Worm (Caenorhabditis elegans) whole organism, L1 larva: ENCODE data around the gene R09A8.5.

Experiments used
- C16A3.4 ChIP-seq: fragments of 150-350 bp; optimal IDR thresholded peaks from 2 replicates; lab custom pipeline; 2014; ENCODE audit warnings: missing biosample characterization, missing genetic modification characterization
- aly-2 ChIP-seq: fragments of 150-350 bp; optimal IDR thresholded peaks from 2 replicates; lab custom pipeline; 2014; ENCODE audit warnings: missing biosample characterization, missing genetic modification characterization
- blmp-1 ChIP-seq: fragments of 150-350 bp; optimal IDR thresholded peaks from 2 replicates; lab custom pipeline; 2014; ENCODE audit warnings: missing biosample characterization, missing genetic modification characterization
- ces-1 ChIP-seq: fragments of 150-350 bp; optimal IDR thresholded peaks from 2 replicates; lab custom pipeline; 2014; ENCODE audit warnings: missing biosample characterization, missing genetic modification reagents, missing genetic modification characterization
- dsc-1 ChIP-seq: sonication (generic microtip); optimal IDR thresholded peaks from 2 replicates; lab custom pipeline; 2016; ENCODE audit warnings: mild to moderate bottlenecking, missing genetic modification characterization, missing compliant biosample characterization
- efl-1 ChIP-seq, 4 experiments: fragments of 150-350 bp; optimal IDR thresholded peaks in 3 of 4; peaks in 1 of 4; 1 replicate in 1 of 4; 2 replicates in 3 of 4; lab custom pipeline; 2014; ENCODE audit warnings: missing biosample characterization in 2 of 4, missing genetic modification characterization in 2 of 4, missing genetic modification reagents in 2 of 4
- egl-27 ChIP-seq, 2 experiments: fragments of 150-350 bp in 1 of 2; sonication (generic microtip); optimal IDR thresholded peaks; 3 replicates each; lab custom pipeline; 2017 to 2018; ENCODE audit warnings: missing biosample characterization in 2 of 2, missing genetic modification characterization in 2 of 2, missing genetic modification reagents in 2 of 2
- elt-3 ChIP-seq, 6 experiments: fragments of 150-350 bp in 1 of 6; sonication (generic microtip); optimal IDR thresholded peaks; 2 replicates each; lab custom pipeline; 2017 to 2018; ENCODE audit warnings: missing biosample characterization in 6 of 6, missing genetic modification characterization in 6 of 6, inconsistent platforms in 1 of 6
- ets-5 ChIP-seq: fragments of 200-800 bp; sonication (Bioruptor generic); IDR thresholded peaks from 2 replicates; pipeline ENCODE4 v1.3.6; 2022; ENCODE audit warnings: missing genetic modification characterization, missing compliant biosample characterization
- hlh-17 ChIP-seq: fragments of 200-800 bp; sonication (Bioruptor generic); optimal IDR thresholded peaks from 2 replicates; lab custom pipeline; 2018; ENCODE audit warnings: missing genetic modification characterization, mild to moderate bottlenecking, missing compliant biosample characterization, moderate library complexity, borderline replicate concordance
- hlh-4 ChIP-seq: sonication (generic microtip); optimal IDR thresholded peaks from 2 replicates; lab custom pipeline; 2016; ENCODE audit warnings: mild to moderate bottlenecking, missing genetic modification characterization, missing compliant biosample characterization
- jun-1 ChIP-seq: fragments of 150-350 bp; optimal IDR thresholded peaks from 2 replicates; lab custom pipeline; 2014; ENCODE audit warnings: missing biosample characterization, missing genetic modification reagents, missing genetic modification characterization
- lin-14 ChIP-seq: fragments of 200-800 bp; sonication (Bioruptor generic); optimal IDR thresholded peaks from 2 replicates; lab custom pipeline; 2018; ENCODE audit warnings: mild to moderate bottlenecking, missing genetic modification characterization, moderate library complexity, missing compliant biosample characterization
- lin-35 ChIP-seq, 2 experiments: fragments of 150-350 bp; optimal IDR thresholded peaks; 2 replicates each; lab custom pipeline; 2014; ENCODE audit warnings: missing biosample characterization in 2 of 2, missing genetic modification characterization in 2 of 2, missing genetic modification reagents in 2 of 2
- lsy-2 ChIP-seq, 2 experiments: fragments of 150-350 bp; optimal IDR thresholded peaks; 2 replicates each; lab custom pipeline; 2014; ENCODE audit warnings: missing biosample characterization in 2 of 2, missing genetic modification characterization in 2 of 2
- mab-9 ChIP-seq: fragments of 200-800 bp; sonication (Bioruptor generic); IDR thresholded peaks from 2 replicates; pipeline ENCODE4 v1.3.6; 2022; ENCODE audit warnings: missing genetic modification reagents, missing genetic modification characterization, missing compliant biosample characterization
- mdl-1 ChIP-seq, 2 experiments: fragments of 150-350 bp; optimal IDR thresholded peaks; 2 replicates each; lab custom pipeline; 2014 to 2017; ENCODE audit warnings: missing biosample characterization in 2 of 2, missing genetic modification characterization in 2 of 2, inconsistent platforms in 1 of 2
- mep-1 ChIP-seq: fragments of 150-350 bp; optimal IDR thresholded peaks from 2 replicates; lab custom pipeline; 2014; ENCODE audit warnings: missing biosample characterization, missing genetic modification characterization
- nhr-20 ChIP-seq: sonication (generic microtip); optimal IDR thresholded peaks from 2 replicates; lab custom pipeline; 2016; ENCODE audit warnings: mild to moderate bottlenecking, missing genetic modification characterization, missing compliant biosample characterization
- nhr-71 ChIP-seq: sonication (generic microtip); optimal IDR thresholded peaks from 2 replicates; lab custom pipeline; 2016; ENCODE audit warnings: mild to moderate bottlenecking, missing genetic modification characterization, moderate library complexity, missing compliant biosample characterization
- nhr-76 ChIP-seq: sonication (generic microtip); optimal IDR thresholded peaks from 2 replicates; lab custom pipeline; 2017; ENCODE audit warnings: missing biosample characterization, missing genetic modification characterization
- nhr-77 ChIP-seq: fragments of 150-350 bp; optimal IDR thresholded peaks from 2 replicates; lab custom pipeline; 2014; ENCODE audit warnings: missing biosample characterization, missing genetic modification characterization
- nhr-84 ChIP-seq: sonication (generic microtip); optimal IDR thresholded peaks from 2 replicates; lab custom pipeline; 2017; ENCODE audit warnings: missing biosample characterization, missing genetic modification characterization
- nhr-85 ChIP-seq: sonication (generic microtip); peaks from one replicate; lab custom pipeline; 2016; ENCODE audit warnings: missing genetic modification characterization, inconsistent platforms, missing compliant biosample characterization
- pag-3 ChIP-seq: sonication (generic microtip); optimal IDR thresholded peaks from 2 replicates; lab custom pipeline; 2017; ENCODE audit warnings: missing genetic modification characterization, mild to moderate bottlenecking, missing compliant biosample characterization, antibody characterized with exemption, borderline replicate concordance; ENCODE audit not compliant: insufficient read depth
- pax-3 ChIP-seq: fragments of 200-800 bp; sonication (Bioruptor generic); optimal IDR thresholded peaks from 2 replicates; lab custom pipeline; 2018; ENCODE audit warnings: mild to moderate bottlenecking, missing genetic modification characterization, moderate library complexity, missing compliant biosample characterization
- skn-1 ChIP-seq: fragments of 150-350 bp; optimal IDR thresholded peaks from 2 replicates; lab custom pipeline; 2014; ENCODE audit warnings: missing biosample characterization, missing genetic modification characterization
- snpc-4 ChIP-seq: fragments of 150-350 bp; optimal IDR thresholded peaks from 2 replicates; lab custom pipeline; 2014; ENCODE audit warnings: missing biosample characterization, missing genetic modification characterization
- snu-23 ChIP-seq: sonication (generic microtip); optimal IDR thresholded peaks from 2 replicates; lab custom pipeline; 2016; ENCODE audit warnings: missing genetic modification characterization, missing compliant biosample characterization
- sox-4 ChIP-seq: sonication (generic microtip); optimal IDR thresholded peaks from 2 replicates; lab custom pipeline; 2016; ENCODE audit warnings: missing genetic modification characterization, missing compliant biosample characterization
- tbx-2 ChIP-seq: sonication (generic microtip); optimal IDR thresholded peaks from 2 replicates; lab custom pipeline; 2016; ENCODE audit warnings: missing genetic modification characterization, missing compliant biosample characterization
- unc-130 ChIP-seq: fragments of 150-350 bp; optimal IDR thresholded peaks from 2 replicates; lab custom pipeline; 2017; ENCODE audit warnings: missing biosample characterization, missing genetic modification characterization, inconsistent platforms
- unc-30 ChIP-seq: sonication (generic microtip); optimal IDR thresholded peaks from 2 replicates; lab custom pipeline; 2017; ENCODE audit warnings: missing biosample characterization, missing genetic modification characterization
- unc-62 ChIP-seq: fragments of 150-350 bp; optimal IDR thresholded peaks from 2 replicates; lab custom pipeline; 2014; ENCODE audit warnings: missing biosample characterization, missing genetic modification reagents, missing genetic modification characterization
- zag-1 ChIP-seq: fragments of 150-350 bp; optimal IDR thresholded peaks from 2 replicates; lab custom pipeline; 2014; ENCODE audit warnings: missing biosample characterization, missing genetic modification characterization
- ztf-11 ChIP-seq, 2 experiments: sonication (generic microtip); optimal IDR thresholded peaks; 2 replicates each; lab custom pipeline; 2016 to 2017; ENCODE audit warnings: missing genetic modification characterization in 2 of 2, missing biosample characterization in 1 of 2, missing compliant biosample characterization in 1 of 2
- ztf-4 ChIP-seq: fragments of 150-350 bp; optimal IDR thresholded peaks from 2 replicates; lab custom pipeline; 2014; ENCODE audit warnings: missing biosample characterization, missing genetic modification characterization

The R09A8.5 gene

DNA sequence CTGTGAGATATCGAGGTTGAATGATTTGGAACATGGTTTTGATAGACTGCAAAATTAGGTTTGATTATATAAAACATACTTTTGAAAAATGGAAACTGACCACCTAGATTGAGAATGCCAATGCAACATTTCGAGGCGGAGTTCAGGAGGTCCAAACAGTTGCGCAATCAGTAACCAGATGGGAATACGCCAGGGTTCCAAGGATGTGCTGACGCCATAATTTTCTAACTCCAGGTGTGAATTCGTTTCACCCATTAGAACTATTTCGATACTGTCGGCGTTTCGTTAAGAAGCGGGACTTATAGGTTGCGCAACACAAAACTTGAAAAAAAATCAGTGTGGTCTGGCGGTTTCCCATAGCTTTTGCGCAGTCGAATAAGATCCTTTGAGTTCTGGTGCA is 19.5 kb upstream of the R09A8.5 start, which contains the start of gene C02B4.3:
TSS of gene C02B4.3 (minus strand) at position 34 of the 400 bp plus-strand sequence.
- TF ChIP-seq mdl-1 (tag; optimal IDR thresholded peaks at IDR 0.05; lab: Kevin White, UChicago) (no peak), lin-14 (GFP tag; lab: Kevin White, UChicago) (no peak), mab-9 (GFP tag; lab: Robert Waterston, UW) (no peak), jun-1 (tag; lab: Kevin White, UChicago) (no peak), hlh-17 (GFP tag; lab: Kevin White, UChicago) (no peak)

DNA sequence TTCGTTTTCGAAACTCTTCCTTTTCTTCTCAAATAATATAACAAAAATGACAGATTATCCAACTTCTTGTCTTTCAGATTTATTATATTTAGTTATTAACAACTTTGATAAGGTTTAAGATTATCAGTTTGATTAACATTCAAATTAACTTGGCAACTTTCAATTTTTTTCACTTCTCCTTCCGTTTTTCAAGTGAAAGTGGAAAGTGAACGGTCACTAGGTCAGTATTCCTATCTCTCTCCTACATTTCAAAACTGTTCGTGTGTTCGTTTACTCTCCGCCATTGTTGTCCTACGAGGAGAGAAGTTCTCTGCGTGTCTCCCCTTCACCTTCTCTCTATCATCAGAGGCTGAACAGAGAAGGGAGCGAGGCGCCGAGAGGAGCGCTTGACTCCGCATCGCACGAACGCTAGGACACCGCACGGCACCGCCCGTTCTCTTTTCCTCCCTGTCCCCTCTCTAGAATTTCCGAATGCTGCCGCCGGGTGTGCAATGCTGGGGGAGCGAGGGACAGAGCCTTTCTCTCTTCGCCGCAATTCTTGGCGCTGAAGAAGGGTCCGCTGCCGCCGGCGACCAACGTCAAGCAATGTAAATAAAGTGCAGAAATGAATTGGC is 16.2 kb upstream of the R09A8.5 start:
- TF ChIP-seq ztf-11 (tag; optimal IDR thresholded peaks at IDR 0.05; lab: Kevin White, UChicago) (no peak), blmp-1 (tag; lab: Kevin White, UChicago) (peak; percentile 41)
- TF ChIP-seq, all 84 proteins: peak for 1

DNA sequence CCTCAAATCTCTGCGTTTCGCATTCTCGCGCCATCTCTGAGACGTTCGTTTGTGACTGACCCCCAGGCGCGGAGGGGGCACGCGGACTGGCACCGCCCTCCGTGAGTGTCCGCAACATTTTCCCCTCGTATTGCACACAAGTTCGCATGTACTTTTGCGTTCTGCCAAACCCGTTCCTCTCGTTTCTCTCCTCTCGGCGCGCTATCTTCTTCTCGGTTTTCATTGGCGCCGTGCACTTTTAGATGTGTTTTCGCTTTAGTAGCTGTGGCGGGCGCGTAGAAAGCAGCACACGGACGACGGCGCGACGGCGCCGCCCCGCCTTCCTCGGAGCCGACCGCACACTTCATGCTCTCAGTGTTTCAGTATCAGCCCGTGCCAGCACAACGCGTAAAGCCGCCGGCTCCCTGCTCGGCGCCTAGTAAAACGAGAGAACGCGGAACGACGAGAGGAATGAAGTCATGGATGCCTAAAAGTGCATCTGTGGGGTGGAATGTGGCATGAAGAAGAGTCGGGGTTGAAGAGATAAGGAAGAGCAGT is 15.0 kb upstream of the R09A8.5 start:
- TF ChIP-seq zag-1 (tag; lab: Kevin White, UChicago): no peak
- TF ChIP-seq nhr-76 (tag; lab: Kevin White, UChicago): no peak
- no peak for TF ChIP-seq lin-35 (GFP tag; optimal IDR thresholded peaks at IDR 0.05; lab: Kevin White, UChicago)
- TF ChIP-seq hlh-17 (GFP tag; lab: Kevin White, UChicago): no peak
- TF ChIP-seq nhr-77 (tag; lab: Kevin White, UChicago): no peak
- TF ChIP-seq egl-27 (tag; optimal IDR thresholded peaks at IDR 0.05; lab: Kevin White, UChicago): no peak
- TF ChIP-seq hlh-4 (tag; lab: Kevin White, UChicago): no peak
- no peak for TF ChIP-seq elt-3 (tag; optimal IDR thresholded peaks at IDR 0.05; lab: Kevin White, UChicago)
- TF ChIP-seq sox-4 (tag; lab: Kevin White, UChicago): no peak
- TF ChIP-seq unc-30: no peak
- no peak for TF ChIP-seq aly-2
- no peak for TF ChIP-seq C16A3.4 (tag; lab: Kevin White, UChicago)
- TF ChIP-seq blmp-1 (tag; lab: Kevin White, UChicago): no peak
- no peak for TF ChIP-seq nhr-71 (tag; lab: Kevin White, UChicago)
- TF ChIP-seq unc-62 (GFP tag; lab: Kevin White, UChicago): no peak
- TF ChIP-seq ces-1 (GFP tag; lab: Kevin White, UChicago): no peak
- TF ChIP-seq pag-3 (tag; lab: Kevin White, UChicago): no peak

DNA sequence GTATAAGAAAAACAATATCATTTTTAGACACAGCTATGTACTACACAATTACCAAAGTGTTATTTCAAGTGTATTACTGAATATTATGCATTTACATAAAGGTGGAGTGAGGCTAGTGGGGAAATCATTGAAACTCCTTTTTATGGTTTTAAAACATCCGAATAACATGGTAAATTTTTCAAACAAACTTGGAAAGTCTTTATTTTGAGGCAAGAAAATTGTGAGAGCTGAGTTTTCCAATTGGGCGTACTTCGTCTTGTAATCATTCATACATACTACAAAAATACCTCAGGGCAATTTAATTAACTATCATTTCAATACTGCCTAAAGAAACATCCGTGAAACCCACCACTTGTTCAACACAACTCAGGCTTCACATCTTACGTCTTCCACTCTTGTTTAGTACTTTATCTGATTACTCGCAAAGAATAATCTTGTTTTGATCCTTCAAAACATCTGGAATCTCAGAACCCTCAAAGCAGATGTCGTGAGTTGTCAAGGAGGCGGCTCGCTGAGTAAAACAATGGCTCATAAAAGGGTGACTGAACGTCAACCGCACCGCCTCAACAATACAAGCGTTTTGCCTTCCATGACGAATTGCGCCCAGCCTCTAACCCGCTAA is 6.3 kb upstream of the R09A8.5 start, which contains the start of gene zmp-5:
TSS of gene zmp-5 (plus strand) at position 572 of the 622 bp plus-strand sequence.
- TF ChIP-seq dsc-1 (tag; lab: Kevin White, UChicago) (peak; percentile 44), ets-5 (GFP tag; lab: Robert Waterston, UW) (no peak), efl-1 (optimal IDR thresholded peaks at IDR 0.05; lab: Kevin White, UChicago) (no peak), efl-1 (GFP tag; optimal IDR thresholded peaks at IDR 0.05 in 1 of 2; lab: Kevin White, UChicago) (peak in 1 of 2 experiments; percentile 65)

DNA sequence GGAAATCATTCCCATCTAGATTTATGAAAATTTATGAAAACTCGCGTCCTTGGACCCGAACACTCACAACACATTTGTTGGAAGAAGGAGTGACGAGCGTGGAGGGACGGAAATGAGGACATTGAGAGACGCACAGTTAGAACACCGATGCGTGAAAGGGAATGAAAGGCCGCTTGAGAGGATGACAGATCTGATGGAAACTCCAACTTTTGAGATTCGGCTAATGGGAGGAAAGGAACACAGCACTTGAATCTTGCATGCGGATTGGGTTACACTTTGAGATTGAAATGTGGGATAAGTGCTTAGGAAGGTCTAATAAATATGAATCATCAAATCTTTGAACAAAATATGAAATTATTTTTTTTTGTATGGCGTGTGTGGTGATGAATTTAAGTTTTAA is 5.5 kb upstream of the R09A8.5 start:
- TF ChIP-seq ztf-4 (tag; lab: Kevin White, UChicago): no peak
- TF ChIP-seq blmp-1 (tag; lab: Kevin White, UChicago): peak; percentile 42
- TF ChIP-seq lin-35 (GFP tag; optimal IDR thresholded peaks at IDR 0.05; lab: Kevin White, UChicago): no peak

DNA sequence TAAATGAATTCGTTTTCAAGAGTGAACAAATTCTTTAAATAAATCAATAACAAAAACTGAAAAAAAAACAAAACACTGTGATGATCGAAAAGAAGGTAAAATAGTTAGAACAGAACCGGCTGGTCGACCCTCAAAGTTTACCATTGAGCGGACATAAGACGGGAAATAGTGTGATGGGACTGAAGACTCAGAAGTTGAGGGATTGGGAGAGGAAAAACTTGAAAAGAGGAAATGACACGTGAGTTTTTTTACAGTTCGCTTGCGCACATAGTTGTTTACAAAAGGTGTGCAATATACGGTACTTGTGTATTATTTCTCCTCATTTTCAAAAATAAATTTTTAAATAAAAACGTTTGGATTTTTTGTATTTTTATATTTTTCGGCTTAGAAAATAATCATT is 2.6 kb upstream of the R09A8.5 start:
- TF ChIP-seq snpc-4 (tag; lab: Kevin White, UChicago) (no peak), egl-27 (tag; optimal IDR thresholded peaks at IDR 0.05; lab: Kevin White, UChicago) (no peak), unc-30 (no peak), nhr-84 (tag; lab: Kevin White, UChicago) (no peak), tbx-2 (tag; lab: Kevin White, UChicago) (peak; percentile 25), zag-1 (tag; lab: Kevin White, UChicago) (no peak), nhr-20 (tag; lab: Kevin White, UChicago) (peak; percentile 43), nhr-85 (tag; lab: Kevin White, UChicago) (peak; percentile 65), lin-14 (GFP tag; lab: Kevin White, UChicago) (peak; percentile 80), mep-1 (tag; lab: Kevin White, UChicago) (peak; percentile 34), skn-1 (tag; lab: Kevin White, UChicago) (peak; percentile 10), snu-23 (peak; percentile 55), ztf-11 (tag; optimal IDR thresholded peaks at IDR 0.05; lab: Kevin White, UChicago) (no peak), lsy-2 (tag; optimal IDR thresholded peaks at IDR 0.05; lab: Kevin White, UChicago) (peak in 1 of 2 experiments; percentile 33), mdl-1 (tag; optimal IDR thresholded peaks at IDR 0.05; lab: Kevin White, UChicago) (peak in 1 of 2 experiments; percentile 42), pax-3 (tag; lab: Kevin White, UChicago) (no peak), unc-130 (tag; lab: Kevin White, UChicago) (no peak)
